Fruit fly (Drosophila melanogaster) whole organism, embryonic: ENCODE data around the gene M6.
A peak's percentile ranks its signal among the peaks of the same experiment; 100 is the strongest.

ENCODE experiments used
- Antp ChIP-seq: fragments of 200-800 bp; sonication (Bioruptor generic); optimal IDR thresholded peaks from 3 replicates; lab custom pipeline; 2016; ENCODE audit warnings: missing biosample characterization, missing genetic modification characterization
- BtbVII ChIP-seq: fragments of 200-800 bp; sonication (Bioruptor generic); optimal IDR thresholded peaks from 3 replicates; lab custom pipeline; 2017; ENCODE audit warnings: missing biosample characterization, mild to moderate bottlenecking, missing genetic modification characterization
- CG10979 ChIP-seq: fragments of 200-800 bp; sonication (Bioruptor generic); optimal IDR thresholded peaks from 2 replicates; lab custom pipeline; 2018; ENCODE audit warnings: missing biosample characterization, mild to moderate bottlenecking, missing genetic modification characterization, moderate library complexity
- CG11093 ChIP-seq: fragments of 200-800 bp; sonication (Bioruptor generic); IDR thresholded peaks from 3 replicates; pipeline ENCODE4 v1.3.6; 2022; ENCODE audit warnings: missing biosample characterization, missing genetic modification characterization
- CG11247 ChIP-seq: fragments of 200-800 bp; sonication (Bioruptor generic); IDR thresholded peaks from 2 replicates; pipeline ENCODE4 v1.3.6; 2022; ENCODE audit warnings: missing biosample characterization, missing genetic modification characterization
- CG12391 ChIP-seq: fragments of 200-800 bp; sonication (Bioruptor generic); optimal IDR thresholded peaks from 3 replicates; lab custom pipeline; 2018; ENCODE audit warnings: missing biosample characterization, mild to moderate bottlenecking, missing genetic modification characterization, moderate library complexity
- CG13624 ChIP-seq: fragments of 200-800 bp; sonication (Bioruptor generic); optimal IDR thresholded peaks from 2 replicates; lab custom pipeline; 2016; ENCODE audit warnings: missing biosample characterization, missing genetic modification characterization
- CG14441 ChIP-seq: fragments of 200-800 bp; sonication (Bioruptor generic); IDR thresholded peaks from 2 replicates; pipeline ENCODE4 v1.3.6; 2022; ENCODE audit warnings: missing biosample characterization, missing genetic modification characterization
- CG15011 ChIP-seq: fragments of 200-800 bp; sonication (Bioruptor generic); optimal IDR thresholded peaks from 3 replicates; lab custom pipeline; 2018; ENCODE audit warnings: missing biosample characterization, mild to moderate bottlenecking, missing genetic modification characterization
- CG2116 ChIP-seq: fragments of 200-800 bp; sonication (Bioruptor generic); optimal IDR thresholded peaks from 3 replicates; lab custom pipeline; 2018; ENCODE audit warnings: missing biosample characterization, mild to moderate bottlenecking, missing genetic modification characterization
- CG2678 ChIP-seq: fragments of 200-800 bp; sonication (Bioruptor generic); optimal IDR thresholded peaks from 3 replicates; lab custom pipeline; 2019; ENCODE audit warnings: missing biosample characterization, mild to moderate bottlenecking, missing genetic modification characterization, moderate library complexity
- CG3065 ChIP-seq: fragments of 200-800 bp; sonication (Bioruptor generic); optimal IDR thresholded peaks from 2 replicates; lab custom pipeline; 2016; ENCODE audit warnings: missing biosample characterization, missing genetic modification characterization
- CG32772 ChIP-seq: fragments of 200-800 bp; sonication (Bioruptor generic); IDR thresholded peaks from 2 replicates; pipeline ENCODE4 v1.3.6; 2022; ENCODE audit warnings: missing biosample characterization, missing genetic modification characterization
- CG34376 ChIP-seq: fragments of 200-800 bp; sonication (Bioruptor generic); optimal IDR thresholded peaks from 2 replicates; lab custom pipeline; 2018; ENCODE audit warnings: missing biosample characterization, mild to moderate bottlenecking, missing genetic modification characterization
- CG34422 ChIP-seq: fragments of 200-800 bp; sonication (Bioruptor generic); IDR thresholded peaks from 3 replicates; pipeline ENCODE4 v1.3.6; 2022; ENCODE audit warnings: missing biosample characterization, missing genetic modification characterization
- CG4360 ChIP-seq: fragments of 200-800 bp; sonication (Bioruptor generic); IDR thresholded peaks from 2 replicates; pipeline ENCODE4 v1.3.6; 2022; ENCODE audit warnings: missing biosample characterization, missing genetic modification characterization
- CG4424 ChIP-seq: fragments of 200-800 bp; sonication (Bioruptor generic); optimal IDR thresholded peaks from 3 replicates; lab custom pipeline; 2016; ENCODE audit warnings: missing biosample characterization, missing genetic modification characterization
- CG4707 ChIP-seq: fragments of 200-800 bp; sonication (Bioruptor generic); optimal IDR thresholded peaks from 2 replicates; lab custom pipeline; 2018; ENCODE audit warnings: missing biosample characterization, mild to moderate bottlenecking, missing genetic modification characterization, moderate library complexity
- CG7987 ChIP-seq: fragments of 200-800 bp; sonication (Bioruptor generic); optimal IDR thresholded peaks from 2 replicates; lab custom pipeline; 2018; ENCODE audit warnings: missing biosample characterization, mild to moderate bottlenecking, missing genetic modification characterization, moderate library complexity
- CG8478 ChIP-seq: fragments of >200 bp; optimal IDR thresholded peaks from 2 replicates; lab custom pipeline; 2018
- CHES-1-like ChIP-seq: fragments of 200-800 bp; sonication (Bioruptor generic); optimal IDR thresholded peaks from 2 replicates; lab custom pipeline; 2016; ENCODE audit warnings: missing biosample characterization, missing genetic modification characterization
- Camta ChIP-seq: fragments of 200-800 bp; sonication (Bioruptor generic); optimal IDR thresholded peaks from 2 replicates; lab custom pipeline; 2016; ENCODE audit warnings: missing biosample characterization, missing genetic modification characterization
- CoRest ChIP-seq: fragments of 200-800 bp; sonication (Bioruptor generic); optimal IDR thresholded peaks from 3 replicates; lab custom pipeline; 2018; ENCODE audit warnings: missing biosample characterization, mild to moderate bottlenecking, missing genetic modification characterization, moderate library complexity
- D19A ChIP-seq: fragments of 200-800 bp; optimal IDR thresholded peaks from 3 replicates; lab custom pipeline; 2019; ENCODE audit warnings: missing biosample characterization, mild to moderate bottlenecking, missing genetic modification characterization, moderate library complexity
- Dip2 ChIP-seq: fragments of 200-800 bp; sonication (Bioruptor generic); IDR thresholded peaks from 2 replicates; pipeline ENCODE4 v1.3.6; 2022; ENCODE audit warnings: missing biosample characterization, missing genetic modification characterization
- Doc2 ChIP-seq: fragments of 200-800 bp; sonication (Bioruptor generic); IDR thresholded peaks from 2 replicates; pipeline ENCODE4 v1.3.6; 2022; ENCODE audit warnings: missing biosample characterization, missing genetic modification characterization
- Eip74EF ChIP-seq, 2 experiments: fragments of 200-800 bp in 1 of 2; fragments of >200 bp in 1 of 2; sonication (Bioruptor generic) in 1 of 2; optimal IDR thresholded peaks; 2 replicates each; lab custom pipeline; 2017 to 2019; ENCODE audit warnings: missing biosample characterization in 2 of 2, missing genetic modification characterization in 2 of 2, mild to moderate bottlenecking in 1 of 2, moderate library complexity in 1 of 2
- Jarid2 ChIP-seq: fragments of 200-800 bp; sonication (Bioruptor generic); optimal IDR thresholded peaks from 3 replicates; lab custom pipeline; 2017; ENCODE audit warnings: mild to moderate bottlenecking, missing biosample characterization, missing genetic modification reagents, missing genetic modification characterization
- Meics ChIP-seq: fragments of 200-800 bp; sonication (Bioruptor generic); optimal IDR thresholded peaks from 2 replicates; lab custom pipeline; 2017; ENCODE audit warnings: missing biosample characterization, mild to moderate bottlenecking, missing genetic modification characterization
- Opbp ChIP-seq: fragments of 200-800 bp; sonication (Bioruptor generic); IDR thresholded peaks from 3 replicates; pipeline ENCODE4 v1.3.6; 2022; ENCODE audit warnings: missing biosample characterization, missing genetic modification characterization; ENCODE audit not compliant: partially characterized antibody
- Side ChIP-seq: fragments of 200-800 bp; sonication (Bioruptor generic); optimal IDR thresholded peaks from 2 replicates; lab custom pipeline; 2016; ENCODE audit warnings: missing biosample characterization, missing genetic modification characterization
- Sry-δ ChIP-seq: fragments of 200-800 bp; sonication (Bioruptor generic); optimal IDR thresholded peaks from 2 replicates; lab custom pipeline; 2016; ENCODE audit warnings: missing biosample characterization, missing genetic modification characterization
- Taf1 ChIP-seq: fragments of 200-800 bp; sonication (Bioruptor generic); IDR thresholded peaks from 2 replicates; pipeline ENCODE4 v1.3.6; 2022; ENCODE audit warnings: missing biosample characterization, missing genetic modification characterization
- ab ChIP-seq: fragments of 200-800 bp; sonication (Bioruptor generic); optimal IDR thresholded peaks from 2 replicates; lab custom pipeline; 2016; ENCODE audit warnings: missing biosample characterization, missing genetic modification characterization
- ap ChIP-seq: fragments of 200-800 bp; sonication (Bioruptor generic); IDR thresholded peaks from 2 replicates; pipeline ENCODE4 v1.3.6; 2022; ENCODE audit warnings: missing biosample characterization, missing genetic modification characterization
- cas ChIP-seq: fragments of 200-800 bp; sonication (Bioruptor generic); IDR thresholded peaks from 2 replicates; pipeline ENCODE4 v1.3.6; 2022; ENCODE audit warnings: missing biosample characterization, missing genetic modification characterization
- dati ChIP-seq: fragments of 200-800 bp; sonication (Bioruptor generic); IDR thresholded peaks from 2 replicates; pipeline ENCODE4 v1.3.6; 2022; ENCODE audit warnings: missing biosample characterization, missing genetic modification characterization
- en ChIP-seq: fragments of 200-800 bp; sonication (Bioruptor generic); optimal IDR thresholded peaks from 2 replicates; lab custom pipeline; 2016; ENCODE audit warnings: missing biosample characterization, missing genetic modification characterization
- eve ChIP-seq, 2 experiments: fragments of >200 bp; optimal IDR thresholded peaks; 2 replicates each; lab custom pipeline; 2017; ENCODE audit warnings: missing biosample characterization in 2 of 2, missing genetic modification characterization in 2 of 2
- kah ChIP-seq: fragments of 200-800 bp; sonication (Bioruptor generic); optimal IDR thresholded peaks from 2 replicates; lab custom pipeline; 2018; ENCODE audit warnings: missing biosample characterization, mild to moderate bottlenecking, missing genetic modification characterization
- lov ChIP-seq, 2 experiments: fragments of 200-800 bp in 1 of 2; fragments of >200 bp in 1 of 2; sonication (Bioruptor generic) in 1 of 2; IDR thresholded peaks in 1 of 2; optimal IDR thresholded peaks in 1 of 2; 2 replicates in 1 of 2; 3 replicates in 1 of 2; pipeline versions ENCODE4 v1.3.6 to Lab custom; 2017 to 2022; ENCODE audit warnings: missing biosample characterization in 1 of 2, missing genetic modification characterization in 1 of 2
- mld ChIP-seq: fragments of 200-800 bp; sonication (Bioruptor generic); IDR thresholded peaks from 3 replicates; pipeline ENCODE4 v1.3.6; 2022; ENCODE audit warnings: missing biosample characterization, missing genetic modification characterization; ENCODE audit not compliant: partially characterized antibody
- onecut ChIP-seq: fragments of 200-800 bp; sonication (Bioruptor generic); IDR thresholded peaks from 2 replicates; pipeline ENCODE4 v1.3.6; 2022; ENCODE audit warnings: missing biosample characterization, missing genetic modification characterization
- pan ChIP-seq, 4 experiments: fragments of >200 bp in 3 of 4; fragments of 200-800 bp in 1 of 4; sonication (Bioruptor generic) in 1 of 4; optimal IDR thresholded peaks in 3 of 4; IDR thresholded peaks in 1 of 4; 2 replicates each; pipeline versions ENCODE4 v1.3.6 to Lab custom; 2017 to 2022; ENCODE audit warnings: missing biosample characterization in 2 of 4, missing genetic modification characterization in 2 of 4, mixed read lengths in 1 of 4
- rib ChIP-seq: fragments of 200-800 bp; sonication (Bioruptor generic); IDR thresholded peaks from 2 replicates; pipeline ENCODE4 v1.3.6; 2022; ENCODE audit warnings: missing biosample characterization, missing genetic modification characterization
- sc ChIP-seq, 3 experiments: fragments of >200 bp in 2 of 3; fragments of 200-800 bp in 1 of 3; sonication (Bioruptor generic) in 1 of 3; optimal IDR thresholded peaks; 2 replicates in 2 of 3; 3 replicates in 1 of 3; lab custom pipeline; 2017; ENCODE audit warnings: mild to moderate bottlenecking in 1 of 3, missing biosample characterization in 1 of 3, missing genetic modification characterization in 1 of 3, missing genetic modification reagents in 1 of 3
- tap ChIP-seq: fragments of 200-800 bp; optimal IDR thresholded peaks from 3 replicates; lab custom pipeline; 2019; ENCODE audit warnings: missing biosample characterization, mild to moderate bottlenecking, missing genetic modification characterization, moderate library complexity
- trem ChIP-seq: fragments of 200-800 bp; optimal IDR thresholded peaks from 3 replicates; lab custom pipeline; 2019; ENCODE audit warnings: missing biosample characterization, mild to moderate bottlenecking, missing genetic modification characterization, moderate library complexity
- usp ChIP-seq: fragments of >200 bp; optimal IDR thresholded peaks from 2 replicates; lab custom pipeline; 2017; ENCODE audit warnings: missing biosample characterization, missing genetic modification characterization
- wdn ChIP-seq: fragments of 200-800 bp; sonication (Bioruptor generic); IDR thresholded peaks from 2 replicates; pipeline ENCODE4 v1.3.6; 2022; ENCODE audit warnings: missing biosample characterization, missing genetic modification characterization
- zfh2 ChIP-seq: fragments of 200-800 bp; sonication (Bioruptor generic); optimal IDR thresholded peaks from 2 replicates; lab custom pipeline; 2016; ENCODE audit warnings: missing biosample characterization, missing genetic modification characterization

The M6 gene

dm6 chr3L:21483837-21484236, 23.8 kb upstream of the M6 start (continued):
- peak; percentile 68 for TF ChIP-seq CG2116 (GFP tag; lab: Kevin White, UChicago)
- no peak for TF ChIP-seq Dip2 (GFP tag; lab: Robert Waterston, UW)
- TF ChIP-seq dati (GFP tag; lab: Robert Waterston, UW): no peak
- peak; percentile 38 for TF ChIP-seq CoRest (tag; lab: Kevin White, UChicago)
- TF ChIP-seq CG11093 (GFP tag; lab: Robert Waterston, UW): no peak
- TF ChIP-seq CG4707: no peak
- no peak for TF ChIP-seq CG10979 (tag; lab: Kevin White, UChicago)
- no peak for TF ChIP-seq CG32772 (GFP tag; lab: Robert Waterston, UW)
- no peak for TF ChIP-seq Taf1 (GFP tag; lab: Robert Waterston, UW)
- TF ChIP-seq CG7987 (GFP tag; lab: Kevin White, UChicago): peak; percentile 54
- TF ChIP-seq CG11247 (GFP tag; lab: Robert Waterston, UW): no peak
- TF ChIP-seq CG2678: no peak
- no peak for TF ChIP-seq CG15011 (GFP tag; lab: Kevin White, UChicago)
- TF ChIP-seq CG14441 (GFP tag; lab: Robert Waterston, UW): no peak
- TF ChIP-seq Antp (GFP tag; lab: Kevin White, UChicago): no peak
- TF ChIP-seq eve (GFP tag; optimal IDR thresholded peaks at IDR 0.05; lab: Kevin White, UChicago): peak in 1 of 2 experiments; percentile 35
- TF ChIP-seq ap (GFP tag; lab: Robert Waterston, UW): no peak
- no peak for TF ChIP-seq tap
- peak; percentile 43 for TF ChIP-seq CHES-1-like
- TF ChIP-seq Opbp: no peak
- TF ChIP-seq lov (optimal IDR thresholded peaks at IDR 0.05; lab: Kevin White, UChicago): no peak
- TF ChIP-seq lov (GFP tag; IDR thresholded peaks at IDR 0.05; lab: Robert Waterston, UW): no peak
- TF ChIP-seq sc (optimal IDR thresholded peaks at IDR 0.05; lab: Kevin White, UChicago): no peak
- no peak for TF ChIP-seq sc (GFP tag; optimal IDR thresholded peaks at IDR 0.05; lab: Kevin White, UChicago)
- TF ChIP-seq CG34422 (GFP tag; lab: Robert Waterston, UW): no peak; the same call in 2 of the 3 replicates
- TF ChIP-seq BtbVII: no peak
- no peak for TF ChIP-seq mld
- no peak for TF ChIP-seq CG4360
- TF ChIP-seq ab: no peak
- TF ChIP-seq kah (GFP tag; lab: Kevin White, UChicago): no peak
- TF ChIP-seq D19A (tag; lab: Kevin White, UChicago): peak; percentile 46
- TF ChIP-seq en: no peak
- TF ChIP-seq CG12391 (tag; lab: Kevin White, UChicago): peak; percentile 16
- peak; percentile 49 for TF ChIP-seq Sry-δ (GFP tag; lab: Kevin White, UChicago)
- peak; percentile 25 for TF ChIP-seq CG4424 (GFP tag; lab: Kevin White, UChicago)
- no peak for TF ChIP-seq CG3065 (GFP tag; lab: Kevin White, UChicago)
- no peak for TF ChIP-seq Side (GFP tag; lab: Kevin White, UChicago)
- no peak for TF ChIP-seq cas (GFP tag; lab: Robert Waterston, UW)
- no peak for TF ChIP-seq onecut (GFP tag; lab: Robert Waterston, UW)
- no peak for TF ChIP-seq rib (GFP tag; lab: Robert Waterston, UW)
- TF ChIP-seq wdn (GFP tag; lab: Robert Waterston, UW): no peak
- no peak for TF ChIP-seq zfh2
- TF ChIP-seq usp (GFP tag; lab: Kevin White, UChicago): no peak
- TF ChIP-seq CG13624 (GFP tag; lab: Kevin White, UChicago): peak; percentile 53
- TF ChIP-seq CG34376 (GFP tag; lab: Kevin White, UChicago): no peak
- no peak for TF ChIP-seq Eip74EF (GFP tag; optimal IDR thresholded peaks at IDR 0.05; lab: Kevin White, UChicago)
- TF ChIP-seq pan (optimal IDR thresholded peaks at IDR 0.05; lab: Kevin White, UChicago): no peak
- no peak for TF ChIP-seq pan (GFP tag; optimal IDR thresholded peaks at IDR 0.05 in 1 of 2, IDR thresholded peaks at IDR 0.05 in 1 of 2)
- TF ChIP-seq CG8478 (lab: Kevin White, UChicago): peak; percentile 5
- TF ChIP-seq Camta (GFP tag; lab: Kevin White, UChicago): no peak
- no peak for TF ChIP-seq Jarid2 (GFP tag; lab: Kevin White, UChicago)
- TF ChIP-seq trem: peak; percentile 95
- no peak for TF ChIP-seq Meics (GFP tag; lab: Kevin White, UChicago)
- TF ChIP-seq Doc2 (GFP tag; lab: Robert Waterston, UW): no peak
